Fruit fly (Drosophila melanogaster) whole organism, embryonic: ENCODE results near the gene Ada1-1.
A peak's percentile ranks its signal among the peaks of the same experiment; 100 is the strongest.

ENCODE experiments used
- Adf1 ChIP-seq: fragments of 200-800 bp; sonication (Bioruptor generic); IDR thresholded peaks from 2 replicates; pipeline ENCODE4 v1.3.6; 2022; ENCODE audit warnings: missing biosample characterization, missing genetic modification characterization
- CG10565 ChIP-seq: fragments of 200-800 bp; sonication (Bioruptor generic); optimal IDR thresholded peaks from 3 replicates; lab custom pipeline; 2016; ENCODE audit warnings: missing biosample characterization, mild to moderate bottlenecking, missing genetic modification characterization
- CG10959 ChIP-seq: fragments of 200-800 bp; sonication (Bioruptor generic); IDR thresholded peaks from 2 replicates; pipeline ENCODE4 v1.3.6; 2022; ENCODE audit warnings: missing biosample characterization, missing genetic modification characterization
- CG11247 ChIP-seq: fragments of 200-800 bp; sonication (Bioruptor generic); IDR thresholded peaks from 2 replicates; pipeline ENCODE4 v1.3.6; 2022; ENCODE audit warnings: missing biosample characterization, missing genetic modification characterization
- CG11560 ChIP-seq: fragments of 200-800 bp; sonication (Bioruptor generic); IDR thresholded peaks from 3 replicates; pipeline ENCODE4 v1.3.6; 2022; ENCODE audit warnings: missing biosample characterization, missing genetic modification characterization
- CG12391 ChIP-seq: fragments of 200-800 bp; sonication (Bioruptor generic); optimal IDR thresholded peaks from 3 replicates; lab custom pipeline; 2018; ENCODE audit warnings: missing biosample characterization, mild to moderate bottlenecking, missing genetic modification characterization, moderate library complexity
- CG12744 ChIP-seq: fragments of 200-800 bp; sonication (Bioruptor generic); optimal IDR thresholded peaks from 2 replicates; lab custom pipeline; 2016; ENCODE audit warnings: missing biosample characterization, missing genetic modification characterization
- CG13894 ChIP-seq: fragments of 200-800 bp; sonication (Bioruptor generic); optimal IDR thresholded peaks from 3 replicates; lab custom pipeline; 2018; ENCODE audit warnings: missing biosample characterization, mild to moderate bottlenecking, missing genetic modification characterization, moderate library complexity
- CG18599 ChIP-seq: fragments of 200-800 bp; sonication (Bioruptor generic); optimal IDR thresholded peaks from 3 replicates; lab custom pipeline; 2017; ENCODE audit warnings: missing biosample characterization, missing genetic modification characterization, mild to moderate bottlenecking, moderate library complexity, missing genetic modification reagents
- CG18619 ChIP-seq: fragments of 200-800 bp; sonication (Bioruptor generic); optimal IDR thresholded peaks from 3 replicates; lab custom pipeline; 2017; ENCODE audit warnings: missing biosample characterization, mild to moderate bottlenecking, missing genetic modification characterization
- CG2199 ChIP-seq: fragments of 200-800 bp; sonication (Bioruptor generic); IDR thresholded peaks from 3 replicates; pipeline ENCODE4 v1.3.6; 2022; ENCODE audit warnings: missing biosample characterization, missing genetic modification characterization
- CG30403 ChIP-seq: fragments of 200-800 bp; sonication (Bioruptor generic); optimal IDR thresholded peaks from 3 replicates; lab custom pipeline; 2016; ENCODE audit warnings: missing biosample characterization, missing genetic modification characterization
- CG31441 ChIP-seq: fragments of 200-800 bp; sonication (Bioruptor generic); IDR thresholded peaks from 2 replicates; pipeline ENCODE4 v1.3.6; 2022; ENCODE audit warnings: missing biosample characterization, missing genetic modification characterization
- CG3163 ChIP-seq: fragments of 200-800 bp; sonication (Bioruptor generic); optimal IDR thresholded peaks from 3 replicates; lab custom pipeline; 2016; ENCODE audit warnings: missing biosample characterization, missing genetic modification characterization
- CG5180 ChIP-seq: fragments of 200-800 bp; sonication (Bioruptor generic); optimal IDR thresholded peaks from 3 replicates; lab custom pipeline; 2017; ENCODE audit warnings: missing biosample characterization, missing genetic modification characterization, mild to moderate bottlenecking, moderate library complexity, missing genetic modification reagents
- CG6854 ChIP-seq: fragments of 200-800 bp; sonication (Bioruptor generic); optimal IDR thresholded peaks from 3 replicates; lab custom pipeline; 2017; ENCODE audit warnings: missing biosample characterization, mild to moderate bottlenecking, missing genetic modification characterization
- CG8281 ChIP-seq: fragments of 200-800 bp; sonication (Bioruptor generic); optimal IDR thresholded peaks from 2 replicates; lab custom pipeline; 2018; ENCODE audit warnings: missing biosample characterization, mild to moderate bottlenecking, missing genetic modification characterization, moderate library complexity
- CG9932 ChIP-seq: fragments of 200-800 bp; sonication (Bioruptor generic); IDR thresholded peaks from 2 replicates; pipeline ENCODE4 v1.3.6; 2022; ENCODE audit warnings: missing biosample characterization, missing genetic modification characterization
- Chrac-16 ChIP-seq: fragments of 200-800 bp; sonication (Bioruptor generic); optimal IDR thresholded peaks from 3 replicates; lab custom pipeline; 2016; ENCODE audit warnings: missing biosample characterization, missing genetic modification characterization
- Fer3 ChIP-seq: fragments of 200-800 bp; sonication (Bioruptor generic); optimal IDR thresholded peaks from 2 replicates; lab custom pipeline; 2018; ENCODE audit warnings: missing biosample characterization, mild to moderate bottlenecking, missing genetic modification characterization, moderate library complexity
- Gsc ChIP-seq: fragments of 200-800 bp; sonication (Bioruptor generic); IDR thresholded peaks from 2 replicates; pipeline ENCODE4 v1.3.6; 2022; ENCODE audit warnings: missing biosample characterization, missing genetic modification characterization
- H15 ChIP-seq: fragments of 200-800 bp; sonication (Bioruptor generic); IDR thresholded peaks from 3 replicates; pipeline ENCODE4 v1.3.6; 2022; ENCODE audit warnings: missing biosample characterization, missing genetic modification characterization
- HmgD ChIP-seq: fragments of 200-800 bp; sonication (Bioruptor generic); optimal IDR thresholded peaks from 3 replicates; lab custom pipeline; 2016; ENCODE audit warnings: missing biosample characterization, missing genetic modification characterization
- Hmx ChIP-seq: fragments of 200-800 bp; sonication (Bioruptor generic); optimal IDR thresholded peaks from 2 replicates; lab custom pipeline; 2016; ENCODE audit warnings: missing biosample characterization, missing genetic modification characterization
- Hr3 ChIP-seq: fragments of 200-800 bp; sonication (Bioruptor generic); optimal IDR thresholded peaks from 3 replicates; lab custom pipeline; 2016; ENCODE audit warnings: missing biosample characterization, missing genetic modification characterization
- Med ChIP-seq: fragments of 200-800 bp; sonication (Bioruptor generic); peaks from one replicate; lab custom pipeline; 2016; ENCODE audit warnings: missing biosample characterization, missing genetic modification characterization, mild to moderate bottlenecking, inconsistent platforms, moderate library complexity
- Mes4 ChIP-seq: fragments of 200-800 bp; sonication (Bioruptor generic); optimal IDR thresholded peaks from 2 replicates; lab custom pipeline; 2016; ENCODE audit warnings: missing biosample characterization, missing genetic modification characterization
- NK7.1 ChIP-seq: fragments of 200-800 bp; sonication (Bioruptor generic); optimal IDR thresholded peaks from 3 replicates; lab custom pipeline; 2016; ENCODE audit warnings: missing biosample characterization, missing genetic modification characterization
- PHDP ChIP-seq: fragments of 200-800 bp; sonication (Bioruptor generic); optimal IDR thresholded peaks from 3 replicates; lab custom pipeline; 2018; ENCODE audit warnings: missing biosample characterization, mild to moderate bottlenecking, missing genetic modification characterization, moderate library complexity
- Rfx ChIP-seq: fragments of 200-800 bp; sonication (Bioruptor generic); IDR thresholded peaks from 2 replicates; pipeline ENCODE4 v1.3.6; 2022; ENCODE audit warnings: missing biosample characterization, missing genetic modification characterization
- Sox102F ChIP-seq: fragments of 200-800 bp; sonication (Bioruptor generic); optimal IDR thresholded peaks from 2 replicates; lab custom pipeline; 2018; ENCODE audit warnings: missing biosample characterization, mild to moderate bottlenecking, missing genetic modification characterization, moderate library complexity
- Tbp ChIP-seq: fragments of >200 bp; optimal IDR thresholded peaks from 2 replicates; lab custom pipeline; 2018; ENCODE audit warnings: missing biosample characterization, missing genetic modification characterization
- Usf ChIP-seq: fragments of 200-800 bp; sonication (Bioruptor generic); optimal IDR thresholded peaks from 2 replicates; lab custom pipeline; 2017; ENCODE audit warnings: missing genotype, missing biosample characterization, missing genetic modification characterization
- bigmax ChIP-seq: fragments of 200-800 bp; sonication (Bioruptor generic); optimal IDR thresholded peaks from 2 replicates; lab custom pipeline; 2018; ENCODE audit warnings: missing biosample characterization, mild to moderate bottlenecking, missing genetic modification characterization
- da ChIP-seq: fragments of 200-800 bp; sonication (Bioruptor generic); optimal IDR thresholded peaks from 2 replicates; lab custom pipeline; 2016; ENCODE audit warnings: missing biosample characterization, missing genetic modification characterization
- fd3F ChIP-seq: fragments of 200-800 bp; sonication (Bioruptor generic); optimal IDR thresholded peaks from 2 replicates; lab custom pipeline; 2018; ENCODE audit warnings: missing biosample characterization, mild to moderate bottlenecking, missing genetic modification characterization, moderate library complexity
- gcm ChIP-seq: fragments of 200-800 bp; sonication (Bioruptor generic); optimal IDR thresholded peaks from 2 replicates; lab custom pipeline; 2019; ENCODE audit warnings: missing biosample characterization, mild to moderate bottlenecking, missing genetic modification characterization, moderate library complexity
- gem ChIP-seq: fragments of 200-800 bp; sonication (Bioruptor generic); optimal IDR thresholded peaks from 2 replicates; lab custom pipeline; 2019; ENCODE audit warnings: missing biosample characterization, mild to moderate bottlenecking, missing genetic modification characterization, moderate library complexity
- her ChIP-seq: fragments of 200-800 bp; sonication (Bioruptor generic); optimal IDR thresholded peaks from 2 replicates; lab custom pipeline; 2016; ENCODE audit warnings: missing biosample characterization, missing genetic modification characterization
- jing ChIP-seq: fragments of 200-800 bp; sonication (Bioruptor generic); optimal IDR thresholded peaks from 2 replicates; lab custom pipeline; 2018; ENCODE audit warnings: missing biosample characterization, mild to moderate bottlenecking, missing genetic modification characterization
- luna ChIP-seq: fragments of 200-800 bp; sonication (Bioruptor generic); optimal IDR thresholded peaks from 2 replicates; lab custom pipeline; 2016; ENCODE audit warnings: missing biosample characterization, missing genetic modification characterization
- maf-S ChIP-seq: fragments of 200-800 bp; sonication (Bioruptor generic); optimal IDR thresholded peaks from 2 replicates; lab custom pipeline; 2016; ENCODE audit warnings: missing biosample characterization, missing genetic modification characterization
- oc ChIP-seq: fragments of 200-800 bp; sonication (Bioruptor generic); optimal IDR thresholded peaks from 2 replicates; lab custom pipeline; 2018; ENCODE audit warnings: missing biosample characterization, mild to moderate bottlenecking, missing genetic modification characterization, moderate library complexity
- odd ChIP-seq: fragments of 200-800 bp; sonication (Bioruptor generic); optimal IDR thresholded peaks from 2 replicates; lab custom pipeline; 2017; ENCODE audit warnings: missing biosample characterization, mild to moderate bottlenecking, missing genetic modification characterization
- sd ChIP-seq: fragments of 200-800 bp; sonication (Bioruptor generic); optimal IDR thresholded peaks from 3 replicates; lab custom pipeline; 2018; ENCODE audit warnings: missing biosample characterization, mild to moderate bottlenecking, missing genetic modification characterization, moderate library complexity
- sob ChIP-seq: fragments of 200-800 bp; sonication (Bioruptor generic); IDR thresholded peaks from 2 replicates; pipeline ENCODE4 v1.3.6; 2022; ENCODE audit warnings: missing biosample characterization, missing genetic modification characterization
- tll ChIP-seq, 2 experiments: fragments of 200-800 bp in 1 of 2; fragments of >200 bp in 1 of 2; sonication (Bioruptor generic) in 1 of 2; optimal IDR thresholded peaks; 2 replicates each; lab custom pipeline; 2017 to 2019; ENCODE audit warnings: missing biosample characterization in 2 of 2, missing genetic modification characterization in 2 of 2, mild to moderate bottlenecking in 1 of 2, moderate library complexity in 1 of 2
- unc-4 ChIP-seq: fragments of 200-800 bp; sonication (Bioruptor generic); IDR thresholded peaks from 2 replicates; pipeline ENCODE4 v1.3.6; 2022; ENCODE audit warnings: missing biosample characterization, missing genetic modification characterization; ENCODE audit not compliant: partially characterized antibody
- vfl ChIP-seq: fragments of 200-800 bp; sonication (Bioruptor generic); optimal IDR thresholded peaks from 2 replicates; lab custom pipeline; 2016; ENCODE audit warnings: missing biosample characterization, missing genetic modification characterization
- zen2 ChIP-seq: fragments of 200-800 bp; sonication (Bioruptor generic); IDR thresholded peaks from 3 replicates; pipeline ENCODE4 v1.3.6; 2022; ENCODE audit warnings: missing biosample characterization, missing genetic modification characterization; ENCODE audit not compliant: partially characterized antibody

Gene Ada1-1

DNA sequence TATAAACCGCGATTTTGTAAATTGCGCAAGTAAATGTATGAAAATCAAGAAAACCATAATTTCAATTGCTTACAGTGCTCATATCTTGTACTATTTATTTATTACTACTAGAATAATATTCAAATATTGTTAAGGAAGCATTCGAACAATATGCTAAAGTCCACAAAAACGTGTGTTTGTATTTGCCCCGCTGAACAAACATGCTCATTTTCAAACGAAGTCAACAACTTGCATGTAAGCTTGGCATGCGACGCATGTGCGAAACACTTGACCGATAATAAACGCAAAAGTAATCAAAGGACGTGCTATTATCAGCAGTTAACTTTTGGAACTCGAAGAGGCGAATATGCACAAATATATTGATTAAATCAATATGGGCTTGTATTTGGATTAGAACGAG, 24.6 kb downstream of the Ada1-1 start (continued):
- TF ChIP-seq tll (GFP tag; optimal IDR thresholded peaks at IDR 0.05; lab: Kevin White, UChicago) (no peak), Hr3 (GFP tag; lab: Kevin White, UChicago) (no peak), unc-4 (no peak), CG18599 (peak; percentile 73), CG30403 (GFP tag; lab: Kevin White, UChicago) (no peak), Usf (GFP tag; lab: Kevin White, UChicago) (no peak), CG9932 (GFP tag; lab: Robert Waterston, UW) (no peak), CG18619 (GFP tag; lab: Kevin White, UChicago) (peak; percentile 76), oc (no peak), da (GFP tag; lab: Kevin White, UChicago) (no peak), zen2 (GFP tag; lab: Robert Waterston, UW) (no peak), her (GFP tag; lab: Kevin White, UChicago) (no peak), fd3F (peak; percentile 71), vfl (GFP tag; lab: Kevin White, UChicago) (no peak), CG12744 (GFP tag; lab: Kevin White, UChicago) (peak; percentile 62), Sox102F (peak; percentile 77), Fer3 (tag; lab: Kevin White, UChicago) (peak; percentile 73), maf-S (GFP tag; lab: Kevin White, UChicago) (no peak), Med (GFP tag; lab: Kevin White, UChicago) (peak; percentile 94), gcm (GFP tag; lab: Kevin White, UChicago) (peak; percentile 61), NK7.1 (GFP tag; lab: Kevin White, UChicago) (no peak), H15 (GFP tag; lab: Robert Waterston, UW) (no peak), Mes4 (GFP tag; lab: Kevin White, UChicago) (peak; percentile 17), Tbp (no peak), CG10565 (GFP tag; lab: Kevin White, UChicago) (no peak), Hmx (GFP tag; lab: Kevin White, UChicago) (no peak), sob (GFP tag; lab: Robert Waterston, UW) (peak; percentile 60; the same call in 1 of the 2 replicates), CG6854 (peak; percentile 48), CG3163 (no peak), Rfx (GFP tag; lab: Robert Waterston, UW) (peak; percentile 74; the same call in 1 of the 2 replicates), CG31441 (GFP tag; lab: Robert Waterston, UW) (no peak; the same call in 1 of the 2 replicates), luna (GFP tag; lab: Kevin White, UChicago) (no peak), CG11247 (GFP tag; lab: Robert Waterston, UW) (peak; percentile 50; the same call in 1 of the 2 replicates)
- TF ChIP-seq, all 482 proteins: peak for 204

DNA sequence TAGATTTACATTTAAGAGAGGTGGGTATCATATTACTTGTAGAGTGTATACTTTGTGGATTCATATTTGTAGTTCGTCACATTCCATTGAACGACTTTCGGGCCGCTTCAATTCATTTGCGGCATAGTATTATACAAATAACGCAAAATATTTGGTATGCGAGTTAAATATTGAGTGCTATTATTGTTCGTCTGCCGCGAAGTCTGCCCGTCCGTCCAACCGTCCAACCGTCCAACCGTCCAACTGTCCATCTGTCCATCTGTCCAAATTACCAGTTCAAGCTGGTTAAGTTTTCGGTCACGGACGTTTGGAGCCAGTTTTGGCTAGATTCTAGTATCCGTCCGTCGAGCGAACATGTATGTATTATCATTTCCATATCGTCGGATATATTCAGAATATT, 27.5 kb downstream of the Ada1-1 start:
- TF ChIP-seq Med (GFP tag; lab: Kevin White, UChicago) = peak; percentile 25
- TF ChIP-seq jing (GFP tag; lab: Kevin White, UChicago) = no peak
- no peak for TF ChIP-seq bigmax (GFP tag; lab: Kevin White, UChicago)
- no peak for TF ChIP-seq CG11560 (tag; lab: Robert Waterston, UW)
- peak; percentile 3 for TF ChIP-seq CG5180 (GFP tag; lab: Kevin White, UChicago)
- TF ChIP-seq sd (tag; lab: Kevin White, UChicago) = peak; percentile 80
- TF ChIP-seq HmgD (GFP tag; lab: Kevin White, UChicago) = no peak
- no peak for TF ChIP-seq CG12391 (tag; lab: Kevin White, UChicago)
- no peak for TF ChIP-seq CG10959 (GFP tag; lab: Robert Waterston, UW)
- TF ChIP-seq Gsc = no peak
- TF ChIP-seq Chrac-16 = no peak
- TF ChIP-seq CG2199 (GFP tag; lab: Robert Waterston, UW) = no peak
- TF ChIP-seq PHDP (tag; lab: Kevin White, UChicago) = no peak
- peak; percentile 32 for TF ChIP-seq CG13894 (tag; lab: Kevin White, UChicago)
- peak; percentile 82 for TF ChIP-seq gem (tag; lab: Kevin White, UChicago)
- TF ChIP-seq odd (GFP tag; lab: Kevin White, UChicago) = no peak
- peak; percentile 85 for TF ChIP-seq CG8281
- no peak for TF ChIP-seq Adf1
